Worm (Caenorhabditis elegans): ENCODE data around the gene F11C1.7.

DNA sequence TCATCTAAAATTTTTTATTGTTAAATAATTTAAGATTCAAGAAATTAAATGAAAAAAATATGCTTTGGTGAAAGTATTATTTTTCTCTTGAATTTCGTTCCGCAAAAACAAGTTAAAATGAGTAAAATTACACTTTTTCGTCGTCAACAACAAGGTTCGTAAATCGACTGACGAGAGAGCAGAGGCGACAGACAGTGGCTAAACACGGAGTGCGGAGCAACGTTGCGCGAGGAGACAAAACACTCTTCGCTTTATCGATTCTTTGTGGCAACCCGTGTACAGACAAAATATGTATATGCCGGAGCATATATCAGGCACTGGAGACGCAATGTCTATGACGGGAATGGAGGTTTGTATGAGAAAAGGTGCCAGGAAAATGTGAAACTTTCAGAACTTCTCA, at the start of gene F11C1.7:
- TF ChIP-seq flt-1 (GFP tag; IDR thresholded peaks at IDR 0.05) (no peak), cog-1 (tag; optimal IDR thresholded peaks at IDR 0.05) (no peak), T22C8.4 (GFP tag; IDR thresholded peaks at IDR 0.05) (peak; percentile 47; the same call in 1 of the 2 replicates), ref-1 (GFP tag; conservative IDR thresholded peaks at IDR 0.05) (no peak), ztf-29 (GFP tag; IDR thresholded peaks at IDR 0.05) (no peak), med-1 (GFP tag; optimal IDR thresholded peaks at IDR 0.05; ENCODE audit: insufficient read depth) (no peak), klf-2 (GFP tag; conservative IDR thresholded peaks at IDR 0.05) (no peak), tab-1 (GFP tag; IDR thresholded peaks at IDR 0.05) (no peak), ztf-23 (GFP tag; IDR thresholded peaks at IDR 0.05) (no peak)
